Fruit fly (Drosophila melanogaster) whole organism, embryonic: ENCODE data around the gene Polr3H.

Experiments
- Awh ChIP-seq: fragments of 200-800 bp; sonication (Bioruptor generic); IDR thresholded peaks from 2 replicates; pipeline ENCODE4, ENCODE4 v1.3.6; 2022; ENCODE audit warnings: missing biosample characterization, missing genetic modification characterization
- Blimp-1 ChIP-seq: fragments of 200-800 bp; sonication (Bioruptor generic); optimal IDR thresholded peaks from 3 replicates; lab custom pipeline; 2018; ENCODE audit warnings: missing biosample characterization, missing genetic modification characterization, mild to moderate bottlenecking, moderate library complexity, missing genetic modification reagents
- CG10274 ChIP-seq: fragments of 200-800 bp; sonication (Bioruptor generic); optimal IDR thresholded peaks from 3 replicates; lab custom pipeline; 2017; ENCODE audit warnings: missing biosample characterization, mild to moderate bottlenecking, missing genetic modification characterization
- CG14860 ChIP-seq: fragments of 200-800 bp; sonication (Bioruptor generic); IDR thresholded peaks from 3 replicates; pipeline ENCODE4 v1.3.6; 2022; ENCODE audit warnings: missing biosample characterization, missing genetic modification characterization; ENCODE audit not compliant: partially characterized antibody
- CG15073 ChIP-seq: fragments of 200-800 bp; sonication (Bioruptor generic); optimal IDR thresholded peaks from 2 replicates; lab custom pipeline; 2016; ENCODE audit warnings: missing biosample characterization, missing genetic modification characterization
- CG1529 ChIP-seq: fragments of 200-800 bp; sonication (Bioruptor generic); optimal IDR thresholded peaks from 3 replicates; lab custom pipeline; 2018; ENCODE audit warnings: missing biosample characterization, missing genetic modification characterization
- CG15514 ChIP-seq: fragments of 200-800 bp; sonication (Bioruptor generic); optimal IDR thresholded peaks from 3 replicates; lab custom pipeline; 2017; ENCODE audit warnings: missing biosample characterization, missing genetic modification characterization, mild to moderate bottlenecking, moderate library complexity, missing genetic modification reagents
- CG16813 ChIP-seq: fragments of 200-800 bp; sonication (Bioruptor generic); IDR thresholded peaks from 3 replicates; pipeline ENCODE4 v1.3.6; 2022; ENCODE audit warnings: missing biosample characterization, missing genetic modification characterization; ENCODE audit not compliant: partially characterized antibody
- CG16863 ChIP-seq: fragments of 200-800 bp; sonication (Bioruptor generic); optimal IDR thresholded peaks from 3 replicates; lab custom pipeline; 2016; ENCODE audit warnings: missing biosample characterization, missing genetic modification characterization
- CG17912 ChIP-seq: fragments of 200-800 bp; sonication (Bioruptor generic); optimal IDR thresholded peaks from 2 replicates; lab custom pipeline; 2018; ENCODE audit warnings: missing biosample characterization, mild to moderate bottlenecking, missing genetic modification characterization
- CG18476 ChIP-seq: fragments of 200-800 bp; sonication (Bioruptor generic); optimal IDR thresholded peaks from 2 replicates; lab custom pipeline; 2016; ENCODE audit warnings: missing biosample characterization, mild to moderate bottlenecking, missing genetic modification characterization
- CG2120 ChIP-seq: fragments of 200-800 bp; sonication (Bioruptor generic); optimal IDR thresholded peaks from 3 replicates; lab custom pipeline; 2016; ENCODE audit warnings: missing biosample characterization, missing genetic modification characterization
- CG2199 ChIP-seq: fragments of 200-800 bp; sonication (Bioruptor generic); IDR thresholded peaks from 3 replicates; pipeline ENCODE4 v1.3.6; 2022; ENCODE audit warnings: missing biosample characterization, missing genetic modification characterization
- CG30431 ChIP-seq: fragments of 200-800 bp; sonication (Bioruptor generic); optimal IDR thresholded peaks from 2 replicates; lab custom pipeline; 2017; ENCODE audit warnings: missing biosample characterization, missing genetic modification characterization
- CG3065 ChIP-seq: fragments of 200-800 bp; sonication (Bioruptor generic); optimal IDR thresholded peaks from 2 replicates; lab custom pipeline; 2016; ENCODE audit warnings: missing biosample characterization, missing genetic modification characterization
- CG4617 ChIP-seq: fragments of 200-800 bp; sonication (Bioruptor generic); optimal IDR thresholded peaks from 3 replicates; lab custom pipeline; 2016; ENCODE audit warnings: missing biosample characterization, missing genetic modification characterization, borderline replicate concordance
- CG4854 ChIP-seq: fragments of 200-800 bp; sonication (Bioruptor generic); optimal IDR thresholded peaks from 2 replicates; lab custom pipeline; 2016; ENCODE audit warnings: missing biosample characterization, missing genetic modification characterization, inconsistent platforms
- CG6813 ChIP-seq: fragments of 200-800 bp; sonication (Bioruptor generic); optimal IDR thresholded peaks from 2 replicates; lab custom pipeline; 2017; ENCODE audit warnings: missing biosample characterization, missing genetic modification characterization, mild to moderate bottlenecking, moderate library complexity, missing genetic modification reagents
- CG7928 ChIP-seq: fragments of 200-800 bp; sonication (Bioruptor generic); optimal IDR thresholded peaks from 2 replicates; lab custom pipeline; 2017; ENCODE audit warnings: missing biosample characterization, mild to moderate bottlenecking, missing genetic modification characterization
- D ChIP-seq, 2 experiments: fragments of 200-800 bp in 1 of 2; fragments of >200 bp in 1 of 2; sonication (Bioruptor generic) in 1 of 2; optimal IDR thresholded peaks; 2 replicates in 1 of 2; 3 replicates in 1 of 2; lab custom pipeline; 2017; ENCODE audit warnings: mild to moderate bottlenecking in 1 of 2, missing biosample characterization in 1 of 2, missing genetic modification characterization in 1 of 2, missing genetic modification reagents in 1 of 2
- D19A ChIP-seq: fragments of 200-800 bp; optimal IDR thresholded peaks from 3 replicates; lab custom pipeline; 2019; ENCODE audit warnings: missing biosample characterization, mild to moderate bottlenecking, missing genetic modification characterization, moderate library complexity
- Drgx ChIP-seq: fragments of 200-800 bp; sonication (Bioruptor generic); IDR thresholded peaks from 2 replicates; pipeline ENCODE4 v1.3.6; 2022; ENCODE audit warnings: missing biosample characterization, missing genetic modification characterization
- Fer2 ChIP-seq: fragments of 200-800 bp; sonication (Bioruptor generic); optimal IDR thresholded peaks from 2 replicates; lab custom pipeline; 2018; ENCODE audit warnings: missing biosample characterization, mild to moderate bottlenecking, missing genetic modification characterization, moderate library complexity
- H15 ChIP-seq: fragments of 200-800 bp; sonication (Bioruptor generic); IDR thresholded peaks from 3 replicates; pipeline ENCODE4 v1.3.6; 2022; ENCODE audit warnings: missing biosample characterization, missing genetic modification characterization
- HLH3B ChIP-seq: fragments of 200-800 bp; sonication (Bioruptor generic); IDR thresholded peaks from 2 replicates; pipeline ENCODE4 v1.3.6; 2022; ENCODE audit warnings: missing biosample characterization, missing genetic modification characterization
- Med ChIP-seq: fragments of 200-800 bp; sonication (Bioruptor generic); peaks from one replicate; lab custom pipeline; 2016; ENCODE audit warnings: missing biosample characterization, missing genetic modification characterization, mild to moderate bottlenecking, inconsistent platforms, moderate library complexity
- Nf-YA ChIP-seq: fragments of 200-800 bp; sonication (Bioruptor generic); IDR thresholded peaks from 2 replicates; pipeline ENCODE4 v1.3.6; 2022; ENCODE audit warnings: missing biosample characterization, missing genetic modification characterization
- NfI ChIP-seq: fragments of 200-800 bp; sonication (Bioruptor generic); optimal IDR thresholded peaks from 3 replicates; lab custom pipeline; 2018; ENCODE audit warnings: missing biosample characterization, mild to moderate bottlenecking, missing genetic modification characterization, moderate library complexity
- Sin3A ChIP-seq: fragments of >200 bp; optimal IDR thresholded peaks from 2 replicates; lab custom pipeline; 2018
- Six4 ChIP-seq: fragments of 200-800 bp; sonication (Bioruptor generic); optimal IDR thresholded peaks from 2 replicates; lab custom pipeline; 2016; ENCODE audit warnings: missing biosample characterization, missing genetic modification characterization
- Xbp1 ChIP-seq: fragments of 200-800 bp; sonication (Bioruptor generic); optimal IDR thresholded peaks from 3 replicates; lab custom pipeline; 2016; ENCODE audit warnings: missing biosample characterization, mild to moderate bottlenecking, missing genetic modification characterization
- ci ChIP-seq: fragments of 200-800 bp; sonication (Bioruptor generic); IDR thresholded peaks from 3 replicates; pipeline ENCODE4 v1.3.6; 2022; ENCODE audit warnings: missing biosample characterization, missing genetic modification characterization
- disco-r ChIP-seq: fragments of 200-800 bp; sonication (Bioruptor generic); optimal IDR thresholded peaks from 2 replicates; lab custom pipeline; 2016; ENCODE audit warnings: missing biosample characterization, missing genetic modification characterization
- dm ChIP-seq: fragments of 200-800 bp; sonication (Bioruptor generic); optimal IDR thresholded peaks from 3 replicates; lab custom pipeline; 2016; ENCODE audit warnings: missing biosample characterization, missing genetic modification characterization
- fd64A ChIP-seq: fragments of 200-800 bp; sonication (Bioruptor generic); optimal IDR thresholded peaks from 3 replicates; lab custom pipeline; 2018; ENCODE audit warnings: missing biosample characterization, mild to moderate bottlenecking, missing genetic modification characterization
- fu2 ChIP-seq: fragments of 200-800 bp; sonication (Bioruptor generic); optimal IDR thresholded peaks from 2 replicates; lab custom pipeline; 2016; ENCODE audit warnings: missing biosample characterization, missing genetic modification characterization
- grn ChIP-seq: fragments of 200-800 bp; sonication (Bioruptor generic); optimal IDR thresholded peaks from 3 replicates; lab custom pipeline; 2017; ENCODE audit warnings: missing biosample characterization, missing genetic modification characterization
- hb ChIP-seq: fragments of 200-800 bp; sonication (Bioruptor generic); IDR thresholded peaks from 3 replicates; pipeline ENCODE4 v1.3.6; 2022; ENCODE audit warnings: missing biosample characterization, missing genetic modification characterization; ENCODE audit not compliant: partially characterized antibody
- her ChIP-seq: fragments of 200-800 bp; sonication (Bioruptor generic); optimal IDR thresholded peaks from 2 replicates; lab custom pipeline; 2016; ENCODE audit warnings: missing biosample characterization, missing genetic modification characterization
- kni ChIP-seq: fragments of 200-800 bp; sonication (Bioruptor generic); optimal IDR thresholded peaks from 3 replicates; lab custom pipeline; 2017; ENCODE audit warnings: mild to moderate bottlenecking, missing biosample characterization, missing genetic modification reagents, missing genetic modification characterization
- nau ChIP-seq: fragments of 200-800 bp; sonication (Bioruptor generic); optimal IDR thresholded peaks from 3 replicates; lab custom pipeline; 2017; ENCODE audit warnings: missing biosample characterization, mild to moderate bottlenecking, missing genetic modification characterization, missing genetic modification reagents
- nerfin-1 ChIP-seq: fragments of 200-800 bp; sonication (Bioruptor generic); optimal IDR thresholded peaks from 3 replicates; lab custom pipeline; 2019; ENCODE audit warnings: missing biosample characterization, mild to moderate bottlenecking, missing genetic modification characterization, moderate library complexity
- pan ChIP-seq, 4 experiments: fragments of >200 bp in 3 of 4; fragments of 200-800 bp in 1 of 4; sonication (Bioruptor generic) in 1 of 4; optimal IDR thresholded peaks in 3 of 4; IDR thresholded peaks in 1 of 4; 2 replicates each; pipeline versions ENCODE4 v1.3.6 to Lab custom; 2017 to 2022; ENCODE audit warnings: missing biosample characterization in 2 of 4, missing genetic modification characterization in 2 of 4, mixed read lengths in 1 of 4
- ranshi ChIP-seq: fragments of 200-800 bp; sonication (Bioruptor generic); IDR thresholded peaks from 2 replicates; pipeline ENCODE4 v1.3.6; 2022; ENCODE audit warnings: missing biosample characterization, missing genetic modification characterization
- salm ChIP-seq: fragments of 200-800 bp; sonication (Bioruptor generic); optimal IDR thresholded peaks from 2 replicates; lab custom pipeline; 2018; ENCODE audit warnings: missing biosample characterization, mild to moderate bottlenecking, missing genetic modification characterization
- seq ChIP-seq: fragments of 200-800 bp; sonication (Bioruptor generic); IDR thresholded peaks from 2 replicates; pipeline ENCODE4 v1.3.6; 2022; ENCODE audit warnings: missing biosample characterization, missing genetic modification characterization
- sima ChIP-seq: fragments of 200-800 bp; sonication (Bioruptor generic); optimal IDR thresholded peaks from 2 replicates; lab custom pipeline; 2016; ENCODE audit warnings: missing biosample characterization, missing genetic modification characterization
- stwl ChIP-seq: fragments of 200-800 bp; sonication (Bioruptor generic); optimal IDR thresholded peaks from 3 replicates; lab custom pipeline; 2018; ENCODE audit warnings: missing biosample characterization, mild to moderate bottlenecking, missing genetic modification characterization, moderate library complexity
- trh ChIP-seq: fragments of 200-800 bp; sonication (Bioruptor generic); optimal IDR thresholded peaks from 2 replicates; lab custom pipeline; 2016; ENCODE audit warnings: missing biosample characterization, missing genetic modification characterization
- tx ChIP-seq: fragments of 200-800 bp; sonication (Bioruptor generic); optimal IDR thresholded peaks from 2 replicates; lab custom pipeline; 2016; ENCODE audit warnings: missing biosample characterization, missing genetic modification characterization

The Polr3H gene

dm6 chr3L:11636829-11637228, 11.7 kb upstream of the Polr3H start (continued):
- TF ChIP-seq CG30431 (GFP tag; lab: Kevin White, UChicago) (no peak), Fer2 (tag; lab: Kevin White, UChicago) (no peak), hb (GFP tag; lab: Robert Waterston, UW) (no peak), pan (optimal IDR thresholded peaks at IDR 0.05; lab: Kevin White, UChicago) (no peak), pan (GFP tag; optimal IDR thresholded peaks at IDR 0.05 in 1 of 2, IDR thresholded peaks at IDR 0.05 in 1 of 2) (peak in 1 of 2 experiments; percentile 25), seq (GFP tag; lab: Robert Waterston, UW) (no peak), fd64A (GFP tag; lab: Kevin White, UChicago) (peak; percentile 22), D (optimal IDR thresholded peaks at IDR 0.05; lab: Kevin White, UChicago) (no peak), D (GFP tag; optimal IDR thresholded peaks at IDR 0.05; lab: Kevin White, UChicago) (no peak), Blimp-1 (no peak), CG16813 (GFP tag; lab: Robert Waterston, UW) (no peak), nerfin-1 (tag; lab: Kevin White, UChicago) (no peak), NfI (GFP tag; lab: Kevin White, UChicago) (no peak), CG2199 (GFP tag; lab: Robert Waterston, UW) (no peak), CG16863 (GFP tag; lab: Kevin White, UChicago) (no peak), CG18476 (GFP tag; lab: Kevin White, UChicago) (no peak), CG15073 (GFP tag; lab: Kevin White, UChicago) (no peak), CG14860 (GFP tag; lab: Robert Waterston, UW) (no peak), disco-r (GFP tag; lab: Kevin White, UChicago) (no peak), CG2120 (GFP tag; lab: Kevin White, UChicago) (no peak), CG17912 (GFP tag; lab: Kevin White, UChicago) (no peak), tx (GFP tag; lab: Kevin White, UChicago) (no peak), dm (GFP tag; lab: Kevin White, UChicago) (no peak), CG15514 (GFP tag; lab: Kevin White, UChicago) (peak; percentile 3), her (GFP tag; lab: Kevin White, UChicago) (no peak), CG1529 (no peak), nau (GFP tag; lab: Kevin White, UChicago) (no peak), trh (GFP tag; lab: Kevin White, UChicago) (no peak), Med (peak; percentile 63), salm (no peak), CG4617 (GFP tag; lab: Kevin White, UChicago) (no peak), Six4 (GFP tag; lab: Kevin White, UChicago) (no peak), HLH3B (GFP tag; lab: Robert Waterston, UW) (peak; percentile 19; the same call in 1 of the 2 replicates), CG10274 (no peak), Drgx (GFP tag; lab: Robert Waterston, UW) (peak; percentile 72), grn (GFP tag; lab: Kevin White, UChicago) (no peak), Nf-YA (no peak), H15 (GFP tag; lab: Robert Waterston, UW) (no peak), CG4854 (GFP tag; lab: Kevin White, UChicago) (no peak), kni (GFP tag; lab: Kevin White, UChicago) (no peak), Xbp1 (no peak), Sin3A (lab: Kevin White, UChicago) (no peak), CG6813 (GFP tag; lab: Kevin White, UChicago) (peak; percentile 10), D19A (tag; lab: Kevin White, UChicago) (no peak), ranshi (GFP tag; lab: Robert Waterston, UW) (no peak), stwl (tag; lab: Kevin White, UChicago) (no peak), ci (GFP tag; lab: Robert Waterston, UW) (0 out of 3 replicates have a peak, but pooled peaks have one; percentile 38), Awh (GFP tag; lab: Robert Waterston, UW) (0 out of 2 replicates have a peak, but pooled peaks have one; percentile 20), sima (GFP tag; lab: Kevin White, UChicago) (no peak), CG3065 (GFP tag; lab: Kevin White, UChicago) (no peak), fu2 (GFP tag; lab: Kevin White, UChicago) (no peak), CG7928 (GFP tag; lab: Kevin White, UChicago) (no peak)
